Worm (Caenorhabditis elegans) whole organism, mixed stage, embryonic: ENCODE data around the gene C17G10.7.

Experiments used
- blmp-1 ChIP-seq: fragments of 150-350 bp; optimal IDR thresholded peaks from 2 replicates; lab custom pipeline; 2014; ENCODE audit warnings: missing biosample characterization, missing genetic modification characterization
- ces-1 ChIP-seq: fragments of 150-350 bp; optimal IDR thresholded peaks from 2 replicates; lab custom pipeline; 2014; ENCODE audit warnings: missing biosample characterization, missing genetic modification reagents, missing genetic modification characterization
- elt-1 ChIP-seq: sonication (generic microtip); optimal IDR thresholded peaks from 2 replicates; lab custom pipeline; 2017; ENCODE audit warnings: missing genetic modification characterization, mild to moderate bottlenecking, missing compliant biosample characterization, antibody characterized with exemption, moderate library complexity, borderline replicate concordance; ENCODE audit not compliant: insufficient read depth
- hlh-1 ChIP-seq: fragments of 150-350 bp; optimal IDR thresholded peaks from 2 replicates; lab custom pipeline; 2014; ENCODE audit warnings: missing biosample characterization, missing genetic modification reagents, missing genetic modification characterization
- nhr-12 ChIP-seq: fragments of 150-350 bp; optimal IDR thresholded peaks from 2 replicates; lab custom pipeline; 2014; ENCODE audit warnings: missing biosample characterization, missing genetic modification characterization
- nhr-76 ChIP-seq: sonication (generic microtip); optimal IDR thresholded peaks from 2 replicates; lab custom pipeline; 2017; ENCODE audit warnings: missing biosample characterization, missing genetic modification characterization
- snpc-4 ChIP-seq: fragments of 150-350 bp; optimal IDR thresholded peaks from 2 replicates; lab custom pipeline; 2014; ENCODE audit warnings: missing biosample characterization, missing genetic modification characterization
- unc-39 ChIP-seq: fragments of 150-350 bp; optimal IDR thresholded peaks from 2 replicates; lab custom pipeline; 2014; ENCODE audit warnings: missing biosample characterization, missing genetic modification characterization
- unc-62 ChIP-seq: fragments of 150-350 bp; optimal IDR thresholded peaks from 2 replicates; lab custom pipeline; 2014; ENCODE audit warnings: missing biosample characterization, missing genetic modification reagents, missing genetic modification characterization

DNA sequence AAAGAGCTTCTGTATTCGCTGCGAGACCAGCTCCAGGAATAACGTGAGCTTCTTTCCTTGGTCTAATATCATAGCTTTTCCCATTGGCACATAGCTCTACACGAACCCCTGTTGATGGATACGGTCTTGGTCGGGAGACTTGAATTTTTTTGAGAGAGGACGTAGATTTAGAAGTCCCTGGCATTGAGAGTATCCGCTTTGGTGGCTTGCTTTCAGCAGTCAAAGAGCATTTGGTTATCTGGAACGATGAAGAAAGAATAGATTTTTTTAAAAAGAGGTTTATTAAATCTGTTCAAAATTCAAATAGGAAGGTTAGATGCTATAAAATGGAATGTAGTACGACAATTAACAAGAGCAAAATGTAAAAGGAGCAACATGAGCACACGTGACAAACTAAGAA lies 18.0 kb downstream of the C17G10.7 start, which contains the start of gene C17G10.13:
- TF ChIP-seq hlh-1 (tag; lab: Kevin White, UChicago), result no peak
- TF ChIP-seq ces-1 (GFP tag; lab: Kevin White, UChicago), result no peak
- TF ChIP-seq elt-1, result no peak
- TF ChIP-seq snpc-4 (tag; lab: Kevin White, UChicago), result no peak
- no peak for TF ChIP-seq unc-39
- TF ChIP-seq blmp-1 (tag; lab: Kevin White, UChicago), result no peak
- no peak for TF ChIP-seq unc-62 (GFP tag; lab: Kevin White, UChicago)
- TF ChIP-seq nhr-76 (tag; lab: Kevin White, UChicago), result no peak
- no peak for TF ChIP-seq nhr-12 (tag; lab: Kevin White, UChicago)
